Worm (Caenorhabditis elegans): Measurements from ENCODE around the gene abce-1.

The abce-1 gene

DNA sequence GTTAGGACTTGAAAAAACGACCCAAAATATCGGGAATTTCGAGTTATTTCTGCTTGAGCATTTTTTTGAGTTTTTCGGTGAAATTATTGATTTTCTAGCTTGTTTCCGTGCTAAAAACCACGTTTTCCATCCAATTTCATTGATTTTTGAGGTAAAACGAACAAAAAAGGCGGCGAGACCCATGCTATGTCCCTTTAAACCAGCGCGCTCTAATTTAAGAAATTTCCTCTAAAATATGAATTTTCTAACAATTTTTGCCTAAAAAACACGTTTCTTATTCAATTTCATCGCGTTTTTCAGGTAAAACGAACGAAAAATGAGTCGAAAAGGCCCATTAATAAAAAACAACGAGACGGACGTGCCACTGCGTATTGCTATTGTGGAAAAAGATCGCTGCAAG lies at the start of gene abce-1:
abce-1 (plus strand) TSS at position 301 of the 400 bp plus-strand sequence.
- TF ChIP-seq blmp-1 (tag; optimal IDR thresholded peaks at IDR 0.05) (no peak), ceh-83 (GFP tag; optimal IDR thresholded peaks at IDR 0.05) (no peak), nhr-12 (tag; optimal IDR thresholded peaks at IDR 0.05) (no peak), unc-39 (tag; optimal IDR thresholded peaks at IDR 0.05) (no peak), lin-13 (tag; optimal IDR thresholded peaks at IDR 0.05) (no peak), zip-8 (tag; optimal IDR thresholded peaks at IDR 0.05) (no peak), snpc-4 (tag; optimal IDR thresholded peaks at IDR 0.05) (no peak), nhr-2 (tag; optimal IDR thresholded peaks at IDR 0.05) (no peak), bed-3 (GFP tag; optimal IDR thresholded peaks at IDR 0.05) (no peak)

DNA sequence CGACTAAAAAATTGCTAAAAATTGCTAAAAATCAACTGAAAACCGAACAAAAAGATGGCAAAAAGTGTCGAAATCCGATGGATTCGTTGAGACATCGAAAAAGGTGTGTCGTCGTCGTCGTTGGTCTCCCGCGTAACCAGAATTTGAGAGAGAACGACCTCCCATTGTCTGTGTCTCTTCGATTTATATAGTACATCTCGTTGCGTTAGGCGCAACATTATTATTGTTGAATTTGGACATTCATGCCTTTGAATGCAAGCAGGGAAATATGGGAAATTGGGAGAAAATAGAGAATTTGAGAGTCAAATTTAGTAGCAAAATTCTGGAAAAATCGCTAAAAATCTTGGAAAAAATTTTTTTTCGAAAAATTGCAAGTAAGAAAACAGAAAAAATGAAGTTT lies 49.6 kb upstream of the abce-1 start:
- TF ChIP-seq ces-1 (GFP tag; optimal IDR thresholded peaks at IDR 0.05) (peak; percentile 10), drap-1 (GFP tag; optimal IDR thresholded peaks at IDR 0.05) (no peak)

- TF ChIP-seq nhr-237 (tag; optimal IDR thresholded peaks at IDR 0.05): no peak
- TF ChIP-seq blmp-1 (tag; optimal IDR thresholded peaks at IDR 0.05): no peak
- TF ChIP-seq sptf-1 (tag; optimal IDR thresholded peaks at IDR 0.05): no peak
Measured at ce11 chrIII:13104410-13104809, 49.2 kb upstream of the abce-1 start.

DNA sequence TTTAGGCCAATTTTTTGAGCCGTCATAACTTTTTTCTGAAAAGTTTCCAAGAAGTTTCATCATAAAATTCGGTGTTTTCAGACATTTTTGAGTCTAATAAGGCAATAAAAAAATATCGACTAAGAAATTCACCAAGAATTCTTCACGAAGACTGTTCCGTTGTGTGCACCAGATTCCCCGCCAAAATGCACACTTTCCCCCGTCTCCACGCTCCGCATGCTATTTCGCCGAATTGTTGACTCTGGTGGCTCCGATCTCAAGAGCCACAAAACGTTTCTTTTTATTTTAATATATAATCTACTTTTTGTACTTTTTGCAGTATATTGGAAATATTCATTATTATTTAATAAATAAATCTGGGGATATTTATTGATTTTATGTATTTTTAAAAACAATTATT lies 48.1 kb upstream of the abce-1 start:
- TF ChIP-seq lin-32 (GFP tag; optimal IDR thresholded peaks at IDR 0.05) (no peak), ceh-39 (tag; optimal IDR thresholded peaks at IDR 0.05) (no peak), pha-4 (tag; optimal IDR thresholded peaks at IDR 0.05) (peak; percentile 26), ceh-43 (GFP tag; optimal IDR thresholded peaks at IDR 0.05) (peak; percentile 6)

DNA sequence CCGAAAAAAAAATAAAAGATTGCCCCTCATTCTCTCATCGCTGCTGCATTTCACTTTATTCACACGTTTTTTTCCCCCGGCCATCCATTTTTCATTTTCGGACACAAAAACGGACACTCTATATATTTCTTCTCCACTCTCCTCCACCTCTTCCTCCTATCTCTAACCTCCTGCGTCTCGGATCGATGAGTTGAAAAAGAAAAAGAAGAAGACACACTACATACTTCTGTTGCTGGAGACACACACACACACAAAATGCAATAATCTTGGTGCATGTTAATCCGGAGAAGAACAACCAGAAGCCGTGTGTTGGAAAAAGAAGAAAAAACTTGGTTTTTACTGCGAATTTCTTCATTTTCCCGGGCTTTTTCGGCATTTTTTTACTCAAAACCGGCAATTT lies 47.7 kb upstream of the abce-1 start:
- no peak for TF ChIP-seq M03D4.4 (tag; optimal IDR thresholded peaks at IDR 0.05)
- TF ChIP-seq sem-2 (GFP tag; optimal IDR thresholded peaks at IDR 0.05): no peak
- TF ChIP-seq blmp-1 (tag; optimal IDR thresholded peaks at IDR 0.05): no peak
- TF ChIP-seq hlh-1 (tag; optimal IDR thresholded peaks at IDR 0.05): peak; percentile 53
- TF ChIP-seq unc-120 (tag; optimal IDR thresholded peaks at IDR 0.05; ENCODE audit: poor library complexity, severe bottlenecking): peak; percentile 41
- TF ChIP-seq lsy-2 (tag; optimal IDR thresholded peaks at IDR 0.05): peak; percentile 21
- no peak for TF ChIP-seq zip-8 (tag; optimal IDR thresholded peaks at IDR 0.05)
- no peak for TF ChIP-seq tbx-8 (GFP tag; optimal IDR thresholded peaks at IDR 0.05)
- TF ChIP-seq mep-1 (tag; optimal IDR thresholded peaks at IDR 0.05): peak; percentile 22
- TF ChIP-seq nhr-237 (tag; optimal IDR thresholded peaks at IDR 0.05): peak; percentile 59
- TF ChIP-seq ces-1 (GFP tag; optimal IDR thresholded peaks at IDR 0.05): peak; percentile 98
- no peak for TF ChIP-seq ceh-83 (GFP tag; optimal IDR thresholded peaks at IDR 0.05)

- TF ChIP-seq drap-1 (GFP tag; optimal IDR thresholded peaks at IDR 0.05) (no peak), ceh-83 (GFP tag; optimal IDR thresholded peaks at IDR 0.05) (no peak)
Measured at ce11 chrIII:13107307-13107706, 46.3 kb upstream of the abce-1 start, which contains the start of gene dhhc-8. Gene dhhc-8, plus strand, starts transcription at chrIII:13107607.

ce11 chrIII:13118460-13118859 lies 35.2 kb upstream of the abce-1 start:
- TF ChIP-seq zip-8 (tag; optimal IDR thresholded peaks at IDR 0.05) (peak; percentile 23), ceh-83 (GFP tag; optimal IDR thresholded peaks at IDR 0.05) (no peak)

DNA sequence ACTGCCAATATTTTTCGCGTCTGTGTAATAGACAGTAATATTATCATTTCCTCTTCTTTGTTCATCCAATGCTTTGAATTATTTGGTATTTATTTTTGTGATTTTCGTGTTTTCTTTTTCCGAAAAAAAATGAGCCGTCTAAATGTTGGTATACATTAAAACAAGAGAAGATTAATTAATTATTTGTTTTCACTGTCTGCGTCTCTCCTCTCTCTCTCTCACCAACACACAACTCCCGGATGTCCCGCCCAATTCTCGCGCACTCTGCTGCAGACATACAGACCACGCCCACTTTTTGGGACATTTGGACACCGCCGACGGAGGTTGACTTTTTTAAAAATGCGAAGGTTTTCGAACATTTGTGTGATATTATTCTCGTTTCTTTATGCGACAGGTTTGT lies 34.1 kb upstream of the abce-1 start, which contains the start of gene zig-8:
zig-8 (plus strand) TSS at position 301 of the 400 bp plus-strand sequence.
- TF ChIP-seq flh-1 (GFP tag; optimal IDR thresholded peaks at IDR 0.05) (no peak), ces-1 (GFP tag; optimal IDR thresholded peaks at IDR 0.05) (peak; percentile 34), M03D4.4 (tag; optimal IDR thresholded peaks at IDR 0.05) (no peak), tbx-8 (GFP tag; optimal IDR thresholded peaks at IDR 0.05) (no peak), blmp-1 (tag; optimal IDR thresholded peaks at IDR 0.05) (no peak), lin-32 (GFP tag; optimal IDR thresholded peaks at IDR 0.05) (no peak), drap-1 (GFP tag; optimal IDR thresholded peaks at IDR 0.05) (no peak)
